Worm (Caenorhabditis elegans): Measurements from ENCODE around the gene slc-28.2.

Gene slc-28.2

DNA sequence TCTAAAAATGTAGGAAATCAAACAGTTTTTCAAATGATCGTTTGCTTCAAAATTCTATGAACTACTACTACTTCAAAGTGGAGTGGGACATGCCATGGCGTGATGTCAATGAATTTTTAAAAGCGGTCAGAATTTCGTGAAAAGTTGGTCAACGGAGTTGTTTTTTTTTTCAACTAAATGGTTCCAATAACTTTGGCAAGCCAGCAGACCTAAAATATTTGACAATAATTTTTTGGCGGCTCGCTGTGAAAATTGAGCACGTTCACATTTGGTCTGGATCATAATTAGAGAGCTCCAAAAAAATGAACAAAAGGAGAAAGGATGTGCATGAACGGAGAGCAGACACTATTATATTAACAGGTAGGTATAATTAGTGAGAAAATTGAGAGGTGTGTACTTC, 9.7 kb upstream of the slc-28.2 start:
- TF ChIP-seq Y48G9A.11 (GFP tag; IDR thresholded peaks at IDR 0.05) (no peak), aha-1 (tag) (peak; percentile 70), unc-62 (GFP tag; optimal IDR thresholded peaks at IDR 0.05 in 1 of 2) (peak in 1 of 2 experiments; percentile 91), unc-62 (tag; optimal IDR thresholded peaks at IDR 0.05) (no peak)

ce11 chrV:3451646-3452045, 8.4 kb upstream of the slc-28.2 start:
- TF ChIP-seq fkh-10 (GFP tag; optimal IDR thresholded peaks at IDR 0.05) (peak; percentile 21), unc-62 (GFP tag; optimal IDR thresholded peaks at IDR 0.05 in 1 of 2) (peak in 1 of 2 experiments; percentile 10), unc-62 (tag; optimal IDR thresholded peaks at IDR 0.05) (no peak), ceh-44 (GFP tag; IDR thresholded peaks at IDR 0.05) (no peak), dpl-1 (GFP tag; optimal IDR thresholded peaks at IDR 0.05) (no peak)

DNA sequence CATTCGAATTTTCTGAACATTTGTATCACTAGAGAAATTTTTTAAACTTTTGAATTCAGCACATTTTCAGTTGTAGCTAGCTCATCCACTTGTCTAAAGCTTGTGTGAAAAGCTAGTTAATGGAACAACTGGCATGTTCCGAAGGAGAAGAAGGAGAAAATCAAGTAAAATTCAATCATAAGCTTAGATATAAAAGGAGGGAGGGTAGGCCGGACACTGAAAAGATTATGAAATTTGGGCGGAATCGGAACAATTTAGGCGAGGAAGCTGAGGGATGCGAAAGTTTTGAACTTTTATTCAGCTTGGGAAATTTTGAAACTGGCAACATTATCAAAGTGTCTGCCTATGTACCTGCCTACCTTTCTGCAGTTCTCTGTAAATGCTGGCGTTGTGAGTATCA, 7.5 kb upstream of the slc-28.2 start:
- TF ChIP-seq ZK546.5 (tag; optimal IDR thresholded peaks at IDR 0.05): no peak
- peak; percentile 58 for TF ChIP-seq ces-1 (GFP tag; optimal IDR thresholded peaks at IDR 0.05)
- TF ChIP-seq pha-4 (GFP tag; IDR thresholded peaks at IDR 0.05): no peak
- no peak for TF ChIP-seq pha-4 (tag; optimal IDR thresholded peaks at IDR 0.05)
- no peak for TF ChIP-seq mdl-1 (tag; optimal IDR thresholded peaks at IDR 0.05)
- TF ChIP-seq mxl-3 (GFP tag; optimal IDR thresholded peaks at IDR 0.05): no peak
- TF ChIP-seq daf-8 (GFP tag; IDR thresholded peaks at IDR 0.05): no peak
- no peak for TF ChIP-seq tag-97 (GFP tag; IDR thresholded peaks at IDR 0.05)
- TF ChIP-seq fkh-10 (GFP tag; optimal IDR thresholded peaks at IDR 0.05): peak; percentile 7
- no peak for TF ChIP-seq mdt-29 (GFP tag; IDR thresholded peaks at IDR 0.05)
- no peak for TF ChIP-seq hlh-11 (tag; optimal IDR thresholded peaks at IDR 0.05)

ce11 chrV:3454620-3455019, 5.4 kb upstream of the slc-28.2 start:
- TF ChIP-seq F44E2.7 (GFP tag; IDR thresholded peaks at IDR 0.05): no peak
- peak in 1 of 2 experiments; percentile 54 for TF ChIP-seq unc-62 (GFP tag; optimal IDR thresholded peaks at IDR 0.05 in 1 of 2)
- TF ChIP-seq unc-62 (tag; optimal IDR thresholded peaks at IDR 0.05): no peak
- no peak for TF ChIP-seq jun-1 (tag; optimal IDR thresholded peaks at IDR 0.05)
- TF ChIP-seq set-16 (GFP tag; IDR thresholded peaks at IDR 0.05): peak; percentile 37; the same call in 1 of the 2 replicates
- TF ChIP-seq aha-1 (tag): peak; percentile 71

ce11 chrV:3455135-3455747, 4.8 kb upstream of the slc-28.2 start:
- TF ChIP-seq nhr-102 (tag; optimal IDR thresholded peaks at IDR 0.05): peak; percentile 58
- TF ChIP-seq duxl-1 (tag; optimal IDR thresholded peaks at IDR 0.05; ENCODE audit: poor library complexity): no peak
- peak; percentile 41; the same call in 1 of the 2 replicates for TF ChIP-seq pha-4 (GFP tag; IDR thresholded peaks at IDR 0.05)
- no peak for TF ChIP-seq pha-4 (tag; optimal IDR thresholded peaks at IDR 0.05)
- TF ChIP-seq snpc-1.2 (GFP tag; IDR thresholded peaks at IDR 0.05): peak; percentile 38; the same call in 1 of the 2 replicates
- TF ChIP-seq ztf-11 (tag; optimal IDR thresholded peaks at IDR 0.05): no peak
- no peak for TF ChIP-seq tag-97 (GFP tag; IDR thresholded peaks at IDR 0.05)
- TF ChIP-seq hmg-1.1 (GFP tag; IDR thresholded peaks at IDR 0.05): 0 out of 2 replicates have a peak, but pooled peaks have one; percentile 28
- TF ChIP-seq daf-19 (GFP tag; conservative IDR thresholded peaks at IDR 0.05): 0 out of 2 replicates have a peak, but pooled peaks have one; percentile 28
- peak; percentile 51; the same call in 1 of the 2 replicates for TF ChIP-seq vab-7 (GFP tag; IDR thresholded peaks at IDR 0.05)
- TF ChIP-seq daf-16 (GFP tag; optimal IDR thresholded peaks at IDR 0.05): peak in 1 of 2 experiments; percentile 35
- no peak for TF ChIP-seq daf-16 (tag; optimal IDR thresholded peaks at IDR 0.05)
- peak in 1 of 2 experiments; percentile 2 for TF ChIP-seq unc-62 (GFP tag; optimal IDR thresholded peaks at IDR 0.05 in 1 of 2)
- TF ChIP-seq unc-62 (tag; optimal IDR thresholded peaks at IDR 0.05): no peak
- TF ChIP-seq cey-2 (tag; optimal IDR thresholded peaks at IDR 0.05; ENCODE audit: borderline replicate concordance, insufficient read depth): no peak
- peak; percentile 67 for TF ChIP-seq lim-7 (GFP tag; IDR thresholded peaks at IDR 0.05)

All from whole organism, L4 larva.